Fruit fly (Drosophila melanogaster): Measurements from ENCODE around the gene sta.
A peak's percentile ranks its signal among the peaks of the same experiment; 100 is the strongest.

Gene sta

DNA sequence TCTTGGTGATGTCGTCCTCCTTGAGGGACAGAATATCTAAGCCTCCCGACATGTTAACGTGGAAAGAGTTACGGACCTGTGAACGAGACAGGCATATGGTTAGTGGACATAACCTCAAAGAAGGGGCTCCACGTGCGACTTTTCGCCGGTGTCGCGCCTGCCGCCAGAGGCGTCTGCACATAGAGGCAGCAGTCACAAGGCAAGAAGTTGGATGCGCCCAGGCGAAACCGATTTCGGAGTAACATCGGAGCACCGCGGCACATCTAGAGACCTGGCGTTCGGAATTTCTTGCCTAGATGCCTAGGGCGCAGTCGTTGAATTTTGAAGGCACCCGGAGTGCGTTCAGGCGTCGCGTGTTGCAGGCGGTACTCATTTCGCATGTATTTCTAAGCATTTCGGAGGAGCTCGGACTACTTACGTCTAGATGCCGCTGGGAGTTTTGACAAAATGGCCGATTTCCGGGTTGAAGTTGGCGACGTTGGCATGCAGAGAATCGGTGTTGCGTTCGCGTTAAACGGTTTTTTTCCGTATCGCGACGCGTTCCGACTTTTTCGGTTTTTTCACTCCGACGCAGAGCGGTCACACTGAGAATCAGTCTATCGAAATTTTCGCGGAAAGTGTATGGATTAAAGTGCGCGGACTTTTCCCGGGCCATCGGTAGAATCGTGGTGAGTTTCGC, at the start of gene sta, which contains the start of gene inc (continued):
- TF ChIP-seq sqz (GFP tag; optimal IDR thresholded peaks at IDR 0.05): peak; percentile 55
- no peak for TF ChIP-seq gem (tag; optimal IDR thresholded peaks at IDR 0.05)
- TF ChIP-seq CG6654 (GFP tag; optimal IDR thresholded peaks at IDR 0.05): peak; percentile 12
- peak; percentile 53 for TF ChIP-seq Adf1 (GFP tag; IDR thresholded peaks at IDR 0.05)
- TF ChIP-seq CG4328 (GFP tag; optimal IDR thresholded peaks at IDR 0.05): peak; percentile 69
- peak; percentile 89 for TF ChIP-seq ci (GFP tag; IDR thresholded peaks at IDR 0.05)
- peak; percentile 67 for TF ChIP-seq CG34224 (GFP tag; IDR thresholded peaks at IDR 0.05; ENCODE audit: partially characterized antibody)
- TF ChIP-seq sim (GFP tag; IDR thresholded peaks at IDR 0.05): peak; percentile 58
- TF ChIP-seq CG30403 (GFP tag; optimal IDR thresholded peaks at IDR 0.05): peak; percentile 44
- 0 out of 2 replicates have a peak, but pooled peaks have one; percentile 12 for TF ChIP-seq CG4360 (GFP tag; IDR thresholded peaks at IDR 0.05)
- peak; percentile 40 for TF ChIP-seq mam (GFP tag; optimal IDR thresholded peaks at IDR 0.05)
- peak; percentile 28 for TF ChIP-seq Camta (GFP tag; optimal IDR thresholded peaks at IDR 0.05)
- TF ChIP-seq Kr (GFP tag; optimal IDR thresholded peaks at IDR 0.05): no peak
- TF ChIP-seq CG12744 (GFP tag; optimal IDR thresholded peaks at IDR 0.05): no peak
- no peak for TF ChIP-seq ase (GFP tag; IDR thresholded peaks at IDR 0.05)
- peak; percentile 59 for TF ChIP-seq org-1 (GFP tag; optimal IDR thresholded peaks at IDR 0.05)
- peak; percentile 80 for TF ChIP-seq Rfx (GFP tag; IDR thresholded peaks at IDR 0.05)
- TF ChIP-seq CG13123 (GFP tag; optimal IDR thresholded peaks at IDR 0.05): no peak
- TF ChIP-seq ken (GFP tag; IDR thresholded peaks at IDR 0.05): peak; percentile 67; the same call in 1 of the 3 replicates
- peak; percentile 64; the same call in 2 of the 4 replicates for TF ChIP-seq Dll (GFP tag; IDR thresholded peaks at IDR 0.05; ENCODE audit: partially characterized antibody)
- TF ChIP-seq CG9437 (GFP tag; optimal IDR thresholded peaks at IDR 0.05): no peak
- TF ChIP-seq CG18619 (GFP tag; optimal IDR thresholded peaks at IDR 0.05): peak; percentile 73
- TF ChIP-seq ATbp (GFP tag; optimal IDR thresholded peaks at IDR 0.05): peak; percentile 71
- TF ChIP-seq CG7357 (GFP tag; IDR thresholded peaks at IDR 0.05): no peak
- peak; percentile 51 for TF ChIP-seq Rx (GFP tag; IDR thresholded peaks at IDR 0.05)
- no peak for TF ChIP-seq aop (GFP tag; IDR thresholded peaks at IDR 0.05)
- peak; percentile 32 for TF ChIP-seq fd3F (GFP tag; optimal IDR thresholded peaks at IDR 0.05)
- peak; percentile 35 for TF ChIP-seq CG31224 (GFP tag; IDR thresholded peaks at IDR 0.05)
- TF ChIP-seq HLH3B (GFP tag; IDR thresholded peaks at IDR 0.05): peak; percentile 31; the same call in 1 of the 2 replicates
- TF ChIP-seq caup (GFP tag; optimal IDR thresholded peaks at IDR 0.05; ENCODE audit: severe bottlenecking): peak; percentile 87
- TF ChIP-seq MTF-1 (GFP tag; optimal IDR thresholded peaks at IDR 0.05; ENCODE audit: borderline replicate concordance): peak; percentile 86
- TF ChIP-seq Poxn (GFP tag; IDR thresholded peaks at IDR 0.05): no peak
- TF ChIP-seq CG12155 (GFP tag; optimal IDR thresholded peaks at IDR 0.05): peak; percentile 34
- TF ChIP-seq CG9876 (GFP tag; optimal IDR thresholded peaks at IDR 0.05): peak; percentile 46
- no peak for TF ChIP-seq CG2889 (GFP tag; IDR thresholded peaks at IDR 0.05)
- peak; percentile 72 for TF ChIP-seq ewg (GFP tag; optimal IDR thresholded peaks at IDR 0.05)
- 0 out of 3 replicates have a peak, but pooled peaks have one; percentile 16 for TF ChIP-seq CG2199 (GFP tag; IDR thresholded peaks at IDR 0.05)
- TF ChIP-seq sc (optimal IDR thresholded peaks at IDR 0.05): no peak
- TF ChIP-seq sc (GFP tag; optimal IDR thresholded peaks at IDR 0.05): peak; percentile 31
- no peak for TF ChIP-seq CG4820 (GFP tag; optimal IDR thresholded peaks at IDR 0.05)
- peak; percentile 58; the same call in 1 of the 2 replicates for TF ChIP-seq NFAT (GFP tag; IDR thresholded peaks at IDR 0.05)
- TF ChIP-seq ro (GFP tag; IDR thresholded peaks at IDR 0.05): no peak
- TF ChIP-seq CG18262 (tag; optimal IDR thresholded peaks at IDR 0.05): peak; percentile 63
- TF ChIP-seq chn (GFP tag; optimal IDR thresholded peaks at IDR 0.05): peak; percentile 59
- TF ChIP-seq lov (optimal IDR thresholded peaks at IDR 0.05): no peak
- peak; percentile 71; the same call in 1 of the 3 replicates for TF ChIP-seq lov (GFP tag; IDR thresholded peaks at IDR 0.05)
- TF ChIP-seq exex (tag; optimal IDR thresholded peaks at IDR 0.05): no peak
- no peak for TF ChIP-seq Taf1 (GFP tag; IDR thresholded peaks at IDR 0.05)
- peak; percentile 47; the same call in 1 of the 2 replicates for TF ChIP-seq slbo (GFP tag; IDR thresholded peaks at IDR 0.05)
- no peak for TF ChIP-seq CG11696 (GFP tag; IDR thresholded peaks at IDR 0.05)
- no peak for TF ChIP-seq Atf3 (GFP tag; optimal IDR thresholded peaks at IDR 0.05)
